Worm (Caenorhabditis elegans): ENCODE results near the gene Y54G11A.17.

The Y54G11A.17 gene

ce11 chrII:14361719-14362118 is 12.5 kb upstream of the Y54G11A.17 start, which contains the start of gene tebp-1:
tebp-1 (plus strand) TSS chrII:14362019.
- TF ChIP-seq nhr-25 (tag; optimal IDR thresholded peaks at IDR 0.05) (no peak), ceh-16 (tag; optimal IDR thresholded peaks at IDR 0.05) (no peak), unc-62 (GFP tag; optimal IDR thresholded peaks at IDR 0.05) (no peak), mdl-1 (tag; optimal IDR thresholded peaks at IDR 0.05) (no peak), F13H6.1 (tag; optimal IDR thresholded peaks at IDR 0.05) (no peak), C34F6.9 (tag; optimal IDR thresholded peaks at IDR 0.05) (no peak), lin-13 (GFP tag; optimal IDR thresholded peaks at IDR 0.05) (no peak), nhr-77 (tag; optimal IDR thresholded peaks at IDR 0.05) (no peak), snpc-4 (tag; optimal IDR thresholded peaks at IDR 0.05) (no peak), sma-3 (GFP tag; optimal IDR thresholded peaks at IDR 0.05) (no peak), mab-5 (tag; optimal IDR thresholded peaks at IDR 0.05) (no peak), lin-11 (tag; optimal IDR thresholded peaks at IDR 0.05) (no peak), nhr-237 (tag; optimal IDR thresholded peaks at IDR 0.05) (no peak), unc-55 (GFP tag; optimal IDR thresholded peaks at IDR 0.05) (no peak)

DNA sequence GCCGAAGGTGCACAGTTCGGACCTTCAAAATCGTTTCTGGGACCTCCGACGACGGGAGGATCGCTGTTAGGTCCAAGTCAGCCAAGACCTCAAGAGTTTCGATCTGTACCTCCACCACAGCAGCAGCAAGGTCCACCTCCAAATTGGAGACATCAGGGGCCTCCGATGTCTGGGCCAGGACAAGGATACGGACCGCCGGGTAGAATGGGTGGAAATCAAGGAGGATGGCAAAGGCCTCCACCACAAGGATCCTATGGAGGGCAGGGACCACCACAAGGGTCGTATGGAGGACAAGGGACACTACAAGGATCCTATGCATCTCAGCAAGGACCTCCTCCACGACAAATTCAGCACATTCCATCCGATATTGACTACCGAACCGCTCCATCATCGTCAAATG is 11.5 kb upstream of the Y54G11A.17 start:
- no peak for TF ChIP-seq sma-9 (GFP tag; optimal IDR thresholded peaks at IDR 0.05)
- TF ChIP-seq sma-9 (tag; optimal IDR thresholded peaks at IDR 0.05), result no peak
- TF ChIP-seq egl-27 (tag; optimal IDR thresholded peaks at IDR 0.05), result no peak
- TF ChIP-seq zag-1 (tag; optimal IDR thresholded peaks at IDR 0.05), result no peak
- TF ChIP-seq mdl-1 (tag; optimal IDR thresholded peaks at IDR 0.05), result no peak
- TF ChIP-seq nhr-6 (tag; optimal IDR thresholded peaks at IDR 0.05), result no peak
- TF ChIP-seq unc-62 (GFP tag; optimal IDR thresholded peaks at IDR 0.05), result no peak
- no peak for TF ChIP-seq unc-55 (GFP tag; optimal IDR thresholded peaks at IDR 0.05)
- no peak for TF ChIP-seq alr-1 (tag; optimal IDR thresholded peaks at IDR 0.05)

DNA sequence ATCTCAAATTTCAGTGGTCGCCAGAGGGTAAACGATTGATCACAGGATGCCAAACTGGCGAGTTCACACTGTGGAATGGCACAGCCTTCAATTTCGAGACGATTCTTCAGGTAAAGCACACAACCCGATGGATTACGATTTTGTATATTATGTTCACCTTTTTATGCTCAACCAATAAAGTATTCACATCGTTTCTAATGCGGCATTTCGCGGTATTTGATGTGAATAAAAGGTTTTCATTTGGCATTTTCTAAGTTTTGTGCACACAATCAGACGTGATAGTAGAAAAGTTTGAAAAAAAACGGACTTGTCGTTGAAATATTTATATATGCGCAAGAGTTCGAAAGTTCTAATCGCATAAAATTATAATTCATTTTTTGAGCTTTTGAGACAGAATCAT is 9.8 kb upstream of the Y54G11A.17 start:
- TF ChIP-seq C34F6.9 (tag; optimal IDR thresholded peaks at IDR 0.05) (no peak), ceh-82 (tag; optimal IDR thresholded peaks at IDR 0.05) (no peak), ztf-4 (tag; optimal IDR thresholded peaks at IDR 0.05) (no peak), lin-11 (tag; optimal IDR thresholded peaks at IDR 0.05) (no peak), alr-1 (tag; optimal IDR thresholded peaks at IDR 0.05) (no peak), nhr-77 (tag; optimal IDR thresholded peaks at IDR 0.05) (no peak)

ce11 chrII:14357936-14358416 is 8.8 kb upstream of the Y54G11A.17 start, which contains the start of the genes agl-1 and pfs-2:
agl-1 (minus strand) TSS chrII:14358113.
pfs-2 (plus strand) TSS chrII:14358366.
- no peak for TF ChIP-seq skn-1 (tag; optimal IDR thresholded peaks at IDR 0.05)
- peak; percentile 64 for TF ChIP-seq F13H6.1 (tag; optimal IDR thresholded peaks at IDR 0.05)
- TF ChIP-seq ceh-16 (tag; optimal IDR thresholded peaks at IDR 0.05), result no peak
- no peak for TF ChIP-seq nhr-77 (tag; optimal IDR thresholded peaks at IDR 0.05)
- TF ChIP-seq nhr-25 (tag; optimal IDR thresholded peaks at IDR 0.05), result peak; percentile 42
- TF ChIP-seq C34F6.9 (tag; optimal IDR thresholded peaks at IDR 0.05), result peak; percentile 91
- TF ChIP-seq mab-5 (tag; optimal IDR thresholded peaks at IDR 0.05), result peak; percentile 53
- TF ChIP-seq ztf-1 (GFP tag; conservative IDR thresholded peaks at IDR 0.05), result no peak
- peak; percentile 81 for TF ChIP-seq nhr-129 (tag; optimal IDR thresholded peaks at IDR 0.05)
- TF ChIP-seq crh-2 (tag; optimal IDR thresholded peaks at IDR 0.05), result peak; percentile 82
- TF ChIP-seq lsy-2 (tag; optimal IDR thresholded peaks at IDR 0.05), result peak; percentile 82 to 93
- TF ChIP-seq dmd-4 (tag; optimal IDR thresholded peaks at IDR 0.05), result no peak
- peak; percentile 90 for TF ChIP-seq gmeb-1 (tag; optimal IDR thresholded peaks at IDR 0.05)
- peak; percentile 43 for TF ChIP-seq ZK546.5 (tag; optimal IDR thresholded peaks at IDR 0.05)
- peak; percentile 51 for TF ChIP-seq Y55F3AM.14 (GFP tag; optimal IDR thresholded peaks at IDR 0.05)
- no peak for TF ChIP-seq elt-3 (tag; optimal IDR thresholded peaks at IDR 0.05)
- peak; percentile 51 to 75 for TF ChIP-seq mdl-1 (tag; optimal IDR thresholded peaks at IDR 0.05)
- TF ChIP-seq ama-1 (optimal IDR thresholded peaks at IDR 0.05), result peak; percentile 25
- TF ChIP-seq sma-3 (GFP tag; optimal IDR thresholded peaks at IDR 0.05), result peak; percentile 40
- TF ChIP-seq nhr-12 (tag; optimal IDR thresholded peaks at IDR 0.05), result no peak
- peak; percentile 2 for TF ChIP-seq blmp-1 (tag; optimal IDR thresholded peaks at IDR 0.05; ENCODE audit: insufficient read depth)
- peak; percentile 48 for TF ChIP-seq snpc-4 (tag; optimal IDR thresholded peaks at IDR 0.05)
- TF ChIP-seq R02D3.7 (tag; optimal IDR thresholded peaks at IDR 0.05), result no peak
- TF ChIP-seq nhr-10 (tag; optimal IDR thresholded peaks at IDR 0.05), result no peak
- peak; percentile 10 for TF ChIP-seq egl-27 (tag; optimal IDR thresholded peaks at IDR 0.05)
- TF ChIP-seq lin-11 (tag; optimal IDR thresholded peaks at IDR 0.05), result peak; percentile 7
- no peak for TF ChIP-seq peb-1 (tag; optimal IDR thresholded peaks at IDR 0.05)
- peak; percentile 31 for TF ChIP-seq fos-1 (tag; optimal IDR thresholded peaks at IDR 0.05)
- TF ChIP-seq zag-1 (tag; optimal IDR thresholded peaks at IDR 0.05), result peak; percentile 39
- no peak for TF ChIP-seq nhr-23 (tag; optimal IDR thresholded peaks at IDR 0.05)
- no peak for TF ChIP-seq ceh-82 (tag; optimal IDR thresholded peaks at IDR 0.05)
- peak; percentile 77 for TF ChIP-seq lin-13 (GFP tag; optimal IDR thresholded peaks at IDR 0.05)
- TF ChIP-seq nhr-21 (tag; optimal IDR thresholded peaks at IDR 0.05), result no peak
- peak; percentile 22 for TF ChIP-seq sem-4 (tag; optimal IDR thresholded peaks at IDR 0.05)
- peak; percentile 63 for TF ChIP-seq sma-9 (GFP tag; optimal IDR thresholded peaks at IDR 0.05)
- no peak for TF ChIP-seq sma-9 (tag; optimal IDR thresholded peaks at IDR 0.05)
- peak; percentile 84 for TF ChIP-seq unc-55 (GFP tag; optimal IDR thresholded peaks at IDR 0.05)
- TF ChIP-seq alr-1 (tag; optimal IDR thresholded peaks at IDR 0.05), result no peak
